Fruit fly (Drosophila melanogaster) Kc167 (cell line): ENCODE results near the gene siz.

Experiments
- Myc ChIP-seq: fragments of >200 bp; optimal IDR thresholded peaks from 2 replicates; lab custom pipeline; 2017; ENCODE audit warnings: missing external identifiers
- Sin3A ChIP-seq: fragments of >200 bp; optimal IDR thresholded peaks from 2 replicates; lab custom pipeline; 2018; ENCODE audit warnings: missing external identifiers
- h ChIP-seq: fragments of >200 bp; optimal IDR thresholded peaks from 3 replicates; lab custom pipeline; 2018; ENCODE audit warnings: missing external identifiers
- insv ChIP-seq: fragments of >200 bp; optimal IDR thresholded peaks from 3 replicates; lab custom pipeline; 2018; ENCODE audit warnings: missing external identifiers
- ttk ChIP-seq: sonication (Bioruptor generic); optimal IDR thresholded peaks from 2 replicates; lab custom pipeline; 2017; ENCODE audit warnings: missing external identifiers

DNA sequence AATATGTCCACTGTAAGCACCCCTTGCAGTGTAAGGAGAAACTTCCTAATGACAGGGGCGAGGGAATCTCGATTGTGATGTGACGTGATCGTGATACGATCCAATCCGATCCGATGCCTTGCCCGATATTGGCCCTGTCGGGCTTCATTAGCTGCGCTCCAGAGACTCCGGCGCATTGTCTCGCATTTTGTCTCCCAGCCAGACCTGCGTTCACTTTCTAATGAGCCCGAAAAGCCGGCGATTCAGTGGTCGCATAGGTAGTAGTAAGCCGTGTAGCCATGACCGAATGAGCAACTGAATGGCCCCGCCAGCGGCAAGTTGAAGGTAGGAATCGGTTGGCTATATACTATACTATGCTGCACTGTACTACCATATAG, 20.5 kb downstream of the siz start:
- TF ChIP-seq insv (lab: Kevin White, UChicago), result no peak
- no peak for TF ChIP-seq ttk (lab: Kevin White, UChicago)
- no peak for TF ChIP-seq Sin3A (lab: Kevin White, UChicago)
- TF ChIP-seq h, result no peak
- TF ChIP-seq Myc, result no peak
